Worm (Caenorhabditis elegans): ENCODE results near the gene svop-1.
A peak's percentile ranks its signal among the peaks of the same experiment; 100 is the strongest.

svop-1 gene

DNA sequence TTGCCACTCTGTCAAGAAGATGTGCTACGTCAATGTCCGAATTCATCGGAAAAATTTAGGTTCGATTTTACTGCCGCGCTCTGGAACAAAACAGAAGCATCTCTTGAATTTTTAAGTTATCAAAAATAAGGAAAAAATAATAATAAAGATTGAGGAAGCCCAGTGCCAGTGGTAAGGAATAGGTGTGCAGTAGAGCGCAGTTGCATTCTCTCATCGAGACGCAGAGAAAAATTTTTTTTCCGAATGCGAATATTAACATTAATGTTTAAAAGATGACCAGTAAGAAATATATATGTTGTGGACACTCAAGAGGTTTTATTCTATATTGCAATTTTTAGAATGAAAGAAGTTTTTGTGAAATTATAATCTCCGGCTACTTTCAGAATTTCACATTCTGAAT, 37.6 kb downstream of the svop-1 start:
- TF ChIP-seq sem-4 (tag; optimal IDR thresholded peaks at IDR 0.05) = peak; percentile 16
- TF ChIP-seq unc-55 (GFP tag; optimal IDR thresholded peaks at IDR 0.05) = peak; percentile 78
- peak; percentile 30 for TF ChIP-seq crh-2 (tag; optimal IDR thresholded peaks at IDR 0.05)
- TF ChIP-seq gmeb-1 (tag; optimal IDR thresholded peaks at IDR 0.05) = peak; percentile 58
- TF ChIP-seq nhr-23 (tag; optimal IDR thresholded peaks at IDR 0.05) = no peak
- TF ChIP-seq lin-11 (tag; optimal IDR thresholded peaks at IDR 0.05) = no peak
- peak; percentile 43 for TF ChIP-seq F13H6.1 (tag; optimal IDR thresholded peaks at IDR 0.05)
- TF ChIP-seq egl-27 (tag; optimal IDR thresholded peaks at IDR 0.05) = no peak
- TF ChIP-seq sma-3 (GFP tag; optimal IDR thresholded peaks at IDR 0.05) = peak; percentile 42
- peak in 1 of 2 experiments; percentile 73 for TF ChIP-seq lsy-2 (tag; optimal IDR thresholded peaks at IDR 0.05)
- TF ChIP-seq lin-13 (GFP tag; optimal IDR thresholded peaks at IDR 0.05) = peak; percentile 34
- TF ChIP-seq unc-39 (tag; optimal IDR thresholded peaks at IDR 0.05) = no peak
- TF ChIP-seq peb-1 (tag; optimal IDR thresholded peaks at IDR 0.05) = no peak
- TF ChIP-seq fos-1 (tag; optimal IDR thresholded peaks at IDR 0.05) = peak; percentile 24
- peak; percentile 74 for TF ChIP-seq C34F6.9 (tag; optimal IDR thresholded peaks at IDR 0.05)

DNA sequence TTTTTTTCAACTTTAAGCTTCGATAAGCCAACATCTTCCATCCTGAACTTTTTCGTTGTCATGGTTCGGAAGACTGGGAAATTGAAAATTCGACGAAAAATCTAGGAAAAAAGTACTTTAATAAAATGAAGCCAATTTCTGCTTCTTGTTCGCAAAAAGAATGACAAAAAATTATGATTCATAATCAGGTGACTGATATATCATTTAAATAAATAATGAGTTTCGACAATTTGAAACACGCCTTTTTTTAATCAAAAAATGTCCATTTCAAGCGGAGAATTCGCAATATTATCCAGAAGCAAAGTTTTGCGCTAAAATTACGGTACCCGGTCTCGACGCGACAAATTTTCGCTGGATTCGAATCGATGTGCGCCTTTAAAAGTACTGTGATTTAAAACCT, 40.2 kb downstream of the svop-1 start, which contains the start of gene F44E2.6:
Gene F44E2.6, minus strand, starts transcription at position 101 of the 400 bp plus-strand sequence.
- no peak for TF ChIP-seq nhr-11 (tag; optimal IDR thresholded peaks at IDR 0.05)
- TF ChIP-seq mbf-1 (tag; optimal IDR thresholded peaks at IDR 0.05) = no peak
- no peak for TF ChIP-seq snpc-4 (tag; optimal IDR thresholded peaks at IDR 0.05)
- no peak for TF ChIP-seq nhr-129 (tag; optimal IDR thresholded peaks at IDR 0.05)
- no peak for TF ChIP-seq F13H6.1 (tag; optimal IDR thresholded peaks at IDR 0.05)
- TF ChIP-seq ZK546.5 (tag; optimal IDR thresholded peaks at IDR 0.05) = no peak
- TF ChIP-seq lin-11 (tag; optimal IDR thresholded peaks at IDR 0.05) = no peak
- TF ChIP-seq blmp-1 (tag; optimal IDR thresholded peaks at IDR 0.05; ENCODE audit: insufficient read depth) = no peak
- TF ChIP-seq ztf-11 (tag; optimal IDR thresholded peaks at IDR 0.05) = no peak

DNA sequence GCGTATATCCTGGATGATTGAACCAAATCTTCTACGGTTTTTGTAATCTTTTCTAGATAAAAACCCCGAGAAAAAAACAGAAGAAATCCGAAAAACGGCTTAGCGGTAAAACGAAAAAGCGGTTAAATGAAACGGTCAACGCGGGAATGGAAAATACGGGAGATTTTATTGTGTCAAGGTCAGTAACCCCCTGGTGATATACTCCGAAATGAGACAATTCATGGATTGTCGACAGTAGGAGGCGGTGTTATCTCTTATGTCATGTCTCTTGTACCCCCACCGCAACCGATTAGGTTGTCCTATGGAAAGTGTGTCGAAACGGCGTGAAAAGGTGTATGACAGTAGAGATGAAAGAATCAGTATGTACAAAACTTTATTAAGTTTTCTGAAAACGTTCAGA, 41.2 kb downstream of the svop-1 start:
- TF ChIP-seq nhr-25 (tag; optimal IDR thresholded peaks at IDR 0.05) = no peak
- no peak for TF ChIP-seq lsy-2 (tag; optimal IDR thresholded peaks at IDR 0.05)
- TF ChIP-seq fos-1 (tag; optimal IDR thresholded peaks at IDR 0.05) = no peak
- TF ChIP-seq nhr-10 (tag; optimal IDR thresholded peaks at IDR 0.05) = no peak

DNA sequence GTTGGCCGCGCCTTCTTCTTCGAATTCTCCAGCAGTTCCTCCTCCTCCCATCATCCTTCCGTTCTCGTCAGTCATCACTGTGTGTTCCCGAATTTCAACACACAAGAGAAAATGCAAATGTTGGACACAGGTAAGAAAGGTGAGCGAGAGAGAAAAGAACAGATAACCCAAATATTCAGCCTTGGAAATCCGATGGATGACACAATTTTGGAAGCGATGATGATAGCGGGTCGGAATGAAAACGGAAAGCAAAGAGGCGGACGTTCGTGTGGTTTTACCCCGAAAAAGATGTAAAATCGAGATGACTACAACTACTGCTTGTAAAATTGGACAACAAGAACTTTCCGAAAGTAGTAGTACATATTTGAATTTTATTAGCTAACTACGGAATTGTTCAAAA, 45.5 kb downstream of the svop-1 start:
- TF ChIP-seq nhr-21 (tag; optimal IDR thresholded peaks at IDR 0.05) = no peak
- no peak for TF ChIP-seq snpc-4 (tag; optimal IDR thresholded peaks at IDR 0.05)
- no peak for TF ChIP-seq nhr-23 (tag; optimal IDR thresholded peaks at IDR 0.05)

ce11 chrIII:8838075-8838474, 47.2 kb downstream of the svop-1 start, which contains the start of gene F44E2.4:
Gene F44E2.4, minus strand, starts transcription at chrIII:8838424.
- TF ChIP-seq mbf-1 (tag; optimal IDR thresholded peaks at IDR 0.05) = no peak
- TF ChIP-seq gmeb-1 (tag; optimal IDR thresholded peaks at IDR 0.05) = no peak
- no peak for TF ChIP-seq lsy-2 (tag; optimal IDR thresholded peaks at IDR 0.05)
- TF ChIP-seq elt-1 (tag; optimal IDR thresholded peaks at IDR 0.05) = peak; percentile 44
- no peak for TF ChIP-seq nhr-23 (tag; optimal IDR thresholded peaks at IDR 0.05)
- no peak for TF ChIP-seq lin-13 (GFP tag; optimal IDR thresholded peaks at IDR 0.05)
- TF ChIP-seq nhr-11 (tag; optimal IDR thresholded peaks at IDR 0.05) = no peak
- TF ChIP-seq ceh-16 (tag; optimal IDR thresholded peaks at IDR 0.05) = peak; percentile 6
- TF ChIP-seq elt-3 (tag; optimal IDR thresholded peaks at IDR 0.05) = no peak
